Worm (Caenorhabditis elegans): Measurements from ENCODE around the gene C38D4.10.

- no peak for TF ChIP-seq lin-39 (tag; optimal IDR thresholded peaks at IDR 0.05)
- TF ChIP-seq ztf-11 (tag; optimal IDR thresholded peaks at IDR 0.05), result no peak
- no peak for TF ChIP-seq ztf-4 (tag; optimal IDR thresholded peaks at IDR 0.05)
- TF ChIP-seq nhr-11 (tag; optimal IDR thresholded peaks at IDR 0.05), result no peak
- no peak for TF ChIP-seq nhr-76 (tag; optimal IDR thresholded peaks at IDR 0.05)
These were observed 2.5 kb upstream of the C38D4.10 start, which contains the start of gene B0393.9 for ce11 chrIII:4779855-4780254.

Measured in whole organism, L1 larva.